Fruit fly (Drosophila melanogaster) whole organism, adult: Measurements from ENCODE around the gene Fmr1.
A peak's percentile ranks its signal among the peaks of the same experiment; 100 is the strongest.

Experiments
- CG1620 ChIP-seq: fragments of 200-800 bp; sonication (Bioruptor generic); optimal IDR thresholded peaks from 2 replicates; lab custom pipeline; 2016; ENCODE audit warnings: missing biosample characterization, missing genetic modification characterization
- CG7045 ChIP-seq: fragments of 200-800 bp; sonication (Bioruptor generic); optimal IDR thresholded peaks from 2 replicates; lab custom pipeline; 2017; ENCODE audit warnings: missing biosample characterization, mild to moderate bottlenecking, missing genetic modification characterization
- kay ChIP-seq: fragments of 200-800 bp; sonication (Bioruptor generic); peaks from one replicate; lab custom pipeline; 2016; ENCODE audit warnings: missing biosample characterization, missing genetic modification characterization, borderline replicate concordance
- toe ChIP-seq: fragments of 200-800 bp; sonication (Bioruptor generic); optimal IDR thresholded peaks from 2 replicates; lab custom pipeline; 2016; ENCODE audit warnings: missing biosample characterization, missing genetic modification characterization

DNA sequence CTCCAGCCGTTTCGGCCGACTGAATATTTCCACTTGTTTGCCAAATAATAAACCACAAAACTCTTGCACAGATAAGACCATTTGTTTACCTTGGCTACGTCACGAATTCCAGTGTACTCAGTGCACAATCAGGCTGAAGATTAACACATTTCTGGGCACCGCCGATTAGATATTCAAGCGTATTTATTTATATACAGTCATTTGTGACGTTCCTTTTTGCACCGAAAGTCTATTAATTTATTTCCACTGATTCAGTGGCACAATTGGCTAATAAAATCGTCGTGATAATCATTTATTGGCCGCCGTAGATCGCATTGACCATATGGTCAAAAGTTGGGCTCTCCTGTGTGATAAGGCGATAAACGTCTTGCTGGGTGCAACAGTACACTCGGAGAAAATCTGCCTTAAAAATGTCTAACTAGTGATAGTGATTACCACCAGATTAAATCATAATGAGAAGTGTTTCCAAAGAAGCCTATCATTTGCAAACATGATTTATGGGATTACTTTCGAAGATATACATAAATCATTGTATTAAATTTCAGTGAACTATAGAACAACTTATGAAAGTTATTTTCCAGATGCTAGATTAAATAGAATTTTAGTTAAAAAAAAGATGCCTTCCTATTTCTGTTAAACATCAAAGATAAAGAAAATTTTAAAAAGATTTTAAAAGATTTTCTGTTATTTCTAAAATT is 55.5 kb downstream of the Fmr1 start:
- no peak for TF ChIP-seq kay (GFP tag; lab: Kevin White, UChicago)
- peak; percentile 3 for TF ChIP-seq CG7045 (GFP tag; lab: Kevin White, UChicago)
- no peak for TF ChIP-seq toe
- no peak for TF ChIP-seq CG1620 (GFP tag; lab: Kevin White, UChicago)
